Fruit fly (Drosophila melanogaster): ENCODE data around the gene Mur29B.

Gene Mur29B

DNA sequence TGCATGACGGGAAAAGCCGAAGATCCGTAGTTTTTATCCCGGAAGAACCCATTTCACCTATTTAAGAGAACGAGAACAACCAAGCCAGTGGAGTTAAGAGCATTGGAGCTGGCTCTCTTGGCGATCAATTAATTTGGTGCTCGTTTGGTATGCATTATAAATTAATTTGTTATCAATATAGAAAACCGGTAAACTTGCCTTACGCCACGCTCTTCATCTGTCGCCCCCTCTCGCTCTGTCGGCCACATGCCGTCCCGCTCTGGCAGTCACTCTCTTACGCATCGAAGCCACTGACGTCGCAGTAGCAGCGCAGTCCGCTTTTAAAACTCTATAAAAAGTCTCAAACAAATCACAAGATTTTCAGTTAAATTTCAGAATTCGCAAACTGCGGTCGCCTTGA, 5.7 kb upstream of the Mur29B start, which contains the start of gene CG7778:
TSS of gene CG7778 (plus strand) at position 361 of the 400 bp plus-strand sequence.
- TF ChIP-seq CG1832 (GFP tag; optimal IDR thresholded peaks at IDR 0.05) (peak; percentile 65), CG16813 (GFP tag; IDR thresholded peaks at IDR 0.05; ENCODE audit: partially characterized antibody) (no peak), Hr51 (GFP tag; optimal IDR thresholded peaks at IDR 0.05) (no peak), Atf6 (GFP tag; IDR thresholded peaks at IDR 0.05) (no peak), vnd (GFP tag; IDR thresholded peaks at IDR 0.05; ENCODE audit: partially characterized antibody) (no peak), CG15479 (GFP tag; optimal IDR thresholded peaks at IDR 0.05) (no peak), CG7745 (tag; optimal IDR thresholded peaks at IDR 0.05) (peak; percentile 44), salm (tag; optimal IDR thresholded peaks at IDR 0.05) (no peak), tx (GFP tag; optimal IDR thresholded peaks at IDR 0.05) (no peak), CG2116 (GFP tag; optimal IDR thresholded peaks at IDR 0.05) (no peak), Doc3 (GFP tag; IDR thresholded peaks at IDR 0.05; ENCODE audit: partially characterized antibody) (no peak), Optix (GFP tag; IDR thresholded peaks at IDR 0.05) (no peak), D19A (tag; optimal IDR thresholded peaks at IDR 0.05) (no peak), fd96Cb (tag; optimal IDR thresholded peaks at IDR 0.05) (no peak), grn (GFP tag; optimal IDR thresholded peaks at IDR 0.05) (no peak), vvl (GFP tag; IDR thresholded peaks at IDR 0.05) (0 out of 2 replicates have a peak, but pooled peaks have one; percentile 26), fd3F (GFP tag; optimal IDR thresholded peaks at IDR 0.05) (no peak), Trl (optimal IDR thresholded peaks at IDR 0.05) (peak; percentile 60 to 65), Trl (GFP tag; optimal IDR thresholded peaks at IDR 0.05) (no peak), eve (GFP tag; optimal IDR thresholded peaks at IDR 0.05) (no peak), CG11247 (GFP tag; IDR thresholded peaks at IDR 0.05) (no peak), cwo (GFP tag; optimal IDR thresholded peaks at IDR 0.05) (no peak), Camta (GFP tag; optimal IDR thresholded peaks at IDR 0.05) (no peak), sd (tag; optimal IDR thresholded peaks at IDR 0.05) (peak; percentile 20), pzg (GFP tag; optimal IDR thresholded peaks at IDR 0.05) (no peak), CG3163 (GFP tag; optimal IDR thresholded peaks at IDR 0.05) (peak; percentile 94), CG11504 (tag; optimal IDR thresholded peaks at IDR 0.05) (no peak), HLH3B (GFP tag; IDR thresholded peaks at IDR 0.05) (no peak), yki (optimal IDR thresholded peaks at IDR 0.05) (no peak), CG31365 (tag; optimal IDR thresholded peaks at IDR 0.05) (no peak), CG4360 (GFP tag; IDR thresholded peaks at IDR 0.05) (no peak), bab2 (GFP tag; optimal IDR thresholded peaks at IDR 0.05) (no peak), Meics (GFP tag; optimal IDR thresholded peaks at IDR 0.05) (no peak), stc (GFP tag; IDR thresholded peaks at IDR 0.05) (peak; percentile 30; the same call in 1 of the 2 replicates), CG18262 (tag; optimal IDR thresholded peaks at IDR 0.05) (no peak), knrl (GFP tag; IDR thresholded peaks at IDR 0.05; ENCODE audit: partially characterized antibody) (no peak), shn (GFP tag; optimal IDR thresholded peaks at IDR 0.05) (no peak), bigmax (GFP tag; optimal IDR thresholded peaks at IDR 0.05) (no peak), CG14050 (GFP tag; IDR thresholded peaks at IDR 0.05) (no peak), Antp (GFP tag; optimal IDR thresholded peaks at IDR 0.05) (no peak), al (GFP tag; IDR thresholded peaks at IDR 0.05) (no peak), CG2199 (GFP tag; IDR thresholded peaks at IDR 0.05) (no peak), ro (GFP tag; IDR thresholded peaks at IDR 0.05) (no peak), fru (optimal IDR thresholded peaks at IDR 0.05) (no peak), CG18011 (GFP tag; optimal IDR thresholded peaks at IDR 0.05) (no peak), trem (tag; optimal IDR thresholded peaks at IDR 0.05) (no peak), CG17328 (GFP tag; IDR thresholded peaks at IDR 0.05) (no peak), Neu2 (GFP tag; optimal IDR thresholded peaks at IDR 0.05; ENCODE audit: borderline replicate concordance) (no peak), Tbp (GFP tag; optimal IDR thresholded peaks at IDR 0.05) (no peak), tio (GFP tag; optimal IDR thresholded peaks at IDR 0.05) (no peak), grau (tag; optimal IDR thresholded peaks at IDR 0.05) (no peak), CG32772 (GFP tag; IDR thresholded peaks at IDR 0.05) (no peak), Med (GFP tag) (peak; percentile 58)
